Worm (Caenorhabditis elegans) whole organism, L4/young adult: ENCODE measurements around the gene T01B11.1.

Experiments used
- W03F9.2 ChIP-seq: fragments of 150-350 bp; optimal IDR thresholded peaks from 2 replicates; lab custom pipeline; 2014; ENCODE audit warnings: missing biosample characterization, missing genetic modification characterization
- dao-5 ChIP-seq: sonication (generic microtip); optimal IDR thresholded peaks from 2 replicates; lab custom pipeline; 2016; ENCODE audit warnings: missing genotype, missing genetic modification characterization, moderate library complexity, missing compliant biosample characterization
- him-1 ChIP-seq: sonication (generic microtip); optimal IDR thresholded peaks from 2 replicates; lab custom pipeline; 2016; ENCODE audit warnings: missing genotype, missing genetic modification reagents, missing genetic modification characterization, missing compliant biosample characterization

The T01B11.1 gene

ce11 chrIV:8487183-8487582, 40.2 kb downstream of the T01B11.1 start, which contains the start of gene srlf-3:
Gene srlf-3, plus strand, starts transcription at chrIV:8487483.
- TF ChIP-seq dao-5 (tag; lab: Kevin White, UChicago) (no peak), W03F9.2 (no peak), him-1 (no peak)

- TF ChIP-seq W03F9.2 (no peak), him-1 (no peak), dao-5 (tag; lab: Kevin White, UChicago) (no peak)
Observed at ce11 chrIV:8488043-8488442, 41.0 kb downstream of the T01B11.1 start.

- TF ChIP-seq W03F9.2 = no peak
- TF ChIP-seq him-1 = no peak
- no peak for TF ChIP-seq dao-5 (tag; lab: Kevin White, UChicago)
Observed at ce11 chrIV:8489915-8490314, 42.9 kb downstream of the T01B11.1 start, which contains the start of gene srlf-2. Gene srlf-2, plus strand, starts transcription at chrIV:8490215.

- TF ChIP-seq him-1 (no peak), dao-5 (tag; lab: Kevin White, UChicago) (no peak), W03F9.2 (no peak)
Observed at ce11 chrIV:8492242-8492641, 45.2 kb downstream of the T01B11.1 start, which contains the start of gene sru-7. Gene sru-7, plus strand, starts transcription at chrIV:8492542.

ce11 chrIV:8496263-8496662, 49.3 kb downstream of the T01B11.1 start, which contains the start of gene C28C12.12:
Gene C28C12.12, minus strand, starts transcription at chrIV:8496363.
- TF ChIP-seq dao-5 (tag; lab: Kevin White, UChicago) = no peak
- TF ChIP-seq him-1 = no peak
- no peak for TF ChIP-seq W03F9.2
